Worm (Caenorhabditis elegans) whole organism, L1 larva: ENCODE measurements around the gene C24D10.5.

ENCODE experiments used
- C04F5.9 ChIP-seq: sonication (generic microtip); optimal IDR thresholded peaks from 2 replicates; lab custom pipeline; 2016; ENCODE audit warnings: missing genetic modification characterization, missing compliant biosample characterization
- Y116A8C.19 ChIP-seq: sonication (generic microtip); optimal IDR thresholded peaks from 2 replicates; lab custom pipeline; 2016; ENCODE audit warnings: missing compliant biosample characterization, missing genetic modification characterization, borderline replicate concordance
- alr-1 ChIP-seq: fragments of 200-800 bp; sonication (Bioruptor generic); optimal IDR thresholded peaks from 2 replicates; lab custom pipeline; 2018; ENCODE audit warnings: borderline replicate concordance, mild to moderate bottlenecking, missing genetic modification characterization, missing compliant biosample characterization
- aly-2 ChIP-seq: fragments of 150-350 bp; optimal IDR thresholded peaks from 2 replicates; lab custom pipeline; 2014; ENCODE audit warnings: missing biosample characterization, missing genetic modification characterization
- ama-1 ChIP-seq: fragments of 150-350 bp; optimal IDR thresholded peaks from 2 replicates; lab custom pipeline; 2014
- blmp-1 ChIP-seq: fragments of 150-350 bp; optimal IDR thresholded peaks from 2 replicates; lab custom pipeline; 2014; ENCODE audit warnings: missing biosample characterization, missing genetic modification characterization
- ceh-63 ChIP-seq: fragments of 200-800 bp; sonication (Bioruptor generic); optimal IDR thresholded peaks from 2 replicates; lab custom pipeline; 2018; ENCODE audit warnings: mild to moderate bottlenecking, missing genetic modification characterization, missing compliant biosample characterization
- ceh-8 ChIP-seq: fragments of 200-800 bp; sonication (Bioruptor generic); optimal IDR thresholded peaks from 2 replicates; lab custom pipeline; 2018; ENCODE audit warnings: mild to moderate bottlenecking, missing genetic modification characterization, moderate library complexity, missing compliant biosample characterization
- ceh-82 ChIP-seq, 3 experiments: fragments of 150-350 bp in 1 of 3; sonication (generic microtip) in 2 of 3; optimal IDR thresholded peaks; 2 replicates each; lab custom pipeline; 2014 to 2017; ENCODE audit warnings: missing biosample characterization in 3 of 3, missing genetic modification characterization in 3 of 3
- ceh-88 ChIP-seq: fragments of 200-800 bp; sonication (Bioruptor generic); IDR thresholded peaks from 2 replicates; pipeline ENCODE4 v1.3.6; 2022; ENCODE audit warnings: missing genetic modification characterization, missing compliant biosample characterization
- ceh-90 ChIP-seq: sonication (generic microtip); optimal IDR thresholded peaks from 2 replicates; lab custom pipeline; 2016; ENCODE audit warnings: missing genetic modification characterization, missing compliant biosample characterization
- egl-13 ChIP-seq: sonication (generic microtip); optimal IDR thresholded peaks from 2 replicates; lab custom pipeline; 2016; ENCODE audit warnings: missing genotype, missing genetic modification reagents, missing genetic modification characterization, missing compliant biosample characterization
- egl-27 ChIP-seq, 2 experiments: fragments of 150-350 bp in 1 of 2; sonication (generic microtip); optimal IDR thresholded peaks; 3 replicates each; lab custom pipeline; 2017 to 2018; ENCODE audit warnings: missing biosample characterization in 2 of 2, missing genetic modification characterization in 2 of 2, missing genetic modification reagents in 2 of 2
- elt-2 ChIP-seq: sonication (generic microtip); optimal IDR thresholded peaks from 2 replicates; lab custom pipeline; 2016; ENCODE audit warnings: missing genetic modification characterization, mild to moderate bottlenecking, inconsistent platforms, missing compliant biosample characterization, missing genetic modification reagents
- elt-3 ChIP-seq, 6 experiments: fragments of 150-350 bp in 1 of 6; sonication (generic microtip); optimal IDR thresholded peaks; 2 replicates each; lab custom pipeline; 2017 to 2018; ENCODE audit warnings: missing biosample characterization in 6 of 6, missing genetic modification characterization in 6 of 6, inconsistent platforms in 1 of 6
- fkh-10 ChIP-seq: sonication (generic microtip); optimal IDR thresholded peaks from 2 replicates; lab custom pipeline; 2017; ENCODE audit warnings: missing biosample characterization, missing genetic modification reagents, missing genetic modification characterization
- fkh-4 ChIP-seq: sonication (generic microtip); optimal IDR thresholded peaks from 2 replicates; lab custom pipeline; 2016; ENCODE audit warnings: missing compliant biosample characterization, missing genetic modification characterization, borderline replicate concordance
- fkh-8 ChIP-seq: sonication (generic microtip); optimal IDR thresholded peaks from 2 replicates; lab custom pipeline; 2016; ENCODE audit warnings: mild to moderate bottlenecking, missing genetic modification characterization, missing compliant biosample characterization
- hlh-17 ChIP-seq: fragments of 200-800 bp; sonication (Bioruptor generic); optimal IDR thresholded peaks from 2 replicates; lab custom pipeline; 2018; ENCODE audit warnings: missing genetic modification characterization, mild to moderate bottlenecking, missing compliant biosample characterization, moderate library complexity, borderline replicate concordance
- hpl-2 ChIP-seq: fragments of 150-350 bp; optimal IDR thresholded peaks from 2 replicates; lab custom pipeline; 2014; ENCODE audit warnings: missing biosample characterization, missing genetic modification reagents, missing genetic modification characterization
- irx-1 ChIP-seq: sonication (generic microtip); optimal IDR thresholded peaks from 2 replicates; lab custom pipeline; 2016; ENCODE audit warnings: missing genetic modification characterization, missing compliant biosample characterization
- isw-1 ChIP-seq: fragments of 200-800 bp; sonication (Bioruptor generic); IDR thresholded peaks from 2 replicates; pipeline ENCODE4 v1.3.6; 2022; ENCODE audit warnings: missing genetic modification characterization, missing compliant biosample characterization
- jun-1 ChIP-seq: fragments of 150-350 bp; optimal IDR thresholded peaks from 2 replicates; lab custom pipeline; 2014; ENCODE audit warnings: missing biosample characterization, missing genetic modification reagents, missing genetic modification characterization
- lin-14 ChIP-seq: fragments of 200-800 bp; sonication (Bioruptor generic); optimal IDR thresholded peaks from 2 replicates; lab custom pipeline; 2018; ENCODE audit warnings: mild to moderate bottlenecking, missing genetic modification characterization, moderate library complexity, missing compliant biosample characterization
- lin-15B ChIP-seq: fragments of 150-350 bp; sonication (generic microtip); optimal IDR thresholded peaks from 3 replicates; lab custom pipeline; 2014; ENCODE audit warnings: missing biosample characterization, missing genetic modification characterization
- lin-35 ChIP-seq, 2 experiments: fragments of 150-350 bp; optimal IDR thresholded peaks; 2 replicates each; lab custom pipeline; 2014; ENCODE audit warnings: missing biosample characterization in 2 of 2, missing genetic modification characterization in 2 of 2, missing genetic modification reagents in 2 of 2
- lin-39 ChIP-seq: fragments of 150-350 bp; optimal IDR thresholded peaks from 2 replicates; lab custom pipeline; 2014; ENCODE audit warnings: missing biosample characterization, missing genetic modification reagents, missing genetic modification characterization
- lir-3 ChIP-seq: sonication (generic microtip); optimal IDR thresholded peaks from 2 replicates; lab custom pipeline; 2016; ENCODE audit warnings: mild to moderate bottlenecking, missing genetic modification characterization, moderate library complexity, missing compliant biosample characterization; ENCODE audit not compliant: poor library complexity
- lsy-2 ChIP-seq, 2 experiments: fragments of 150-350 bp; optimal IDR thresholded peaks; 2 replicates each; lab custom pipeline; 2014; ENCODE audit warnings: missing biosample characterization in 2 of 2, missing genetic modification characterization in 2 of 2
- mab-9 ChIP-seq: fragments of 200-800 bp; sonication (Bioruptor generic); IDR thresholded peaks from 2 replicates; pipeline ENCODE4 v1.3.6; 2022; ENCODE audit warnings: missing genetic modification reagents, missing genetic modification characterization, missing compliant biosample characterization
- mef-2 ChIP-seq: fragments of 150-350 bp; optimal IDR thresholded peaks from 2 replicates; lab custom pipeline; 2014; ENCODE audit warnings: missing biosample characterization, missing genetic modification characterization
- nhr-19 ChIP-seq: fragments of 200-800 bp; sonication (Bioruptor generic); conservative IDR thresholded peaks from 2 replicates; pipeline ENCODE4 v1.3.6; 2022; ENCODE audit warnings: missing genetic modification characterization, missing compliant biosample characterization
- nhr-20 ChIP-seq: sonication (generic microtip); optimal IDR thresholded peaks from 2 replicates; lab custom pipeline; 2016; ENCODE audit warnings: mild to moderate bottlenecking, missing genetic modification characterization, missing compliant biosample characterization
- nhr-237 ChIP-seq: fragments of 150-350 bp; optimal IDR thresholded peaks from 2 replicates; lab custom pipeline; 2014; ENCODE audit warnings: missing biosample characterization, missing genetic modification characterization
- nhr-76 ChIP-seq: sonication (generic microtip); optimal IDR thresholded peaks from 2 replicates; lab custom pipeline; 2017; ENCODE audit warnings: missing biosample characterization, missing genetic modification characterization
- nhr-77 ChIP-seq: fragments of 150-350 bp; optimal IDR thresholded peaks from 2 replicates; lab custom pipeline; 2014; ENCODE audit warnings: missing biosample characterization, missing genetic modification characterization
- nhr-85 ChIP-seq: sonication (generic microtip); peaks from one replicate; lab custom pipeline; 2016; ENCODE audit warnings: missing genetic modification characterization, inconsistent platforms, missing compliant biosample characterization
- pax-3 ChIP-seq: fragments of 200-800 bp; sonication (Bioruptor generic); optimal IDR thresholded peaks from 2 replicates; lab custom pipeline; 2018; ENCODE audit warnings: mild to moderate bottlenecking, missing genetic modification characterization, moderate library complexity, missing compliant biosample characterization
- pqm-1 ChIP-seq: sonication (generic microtip); optimal IDR thresholded peaks from 3 replicates; lab custom pipeline; 2017; ENCODE audit warnings: missing biosample characterization, missing genetic modification characterization
- snu-23 ChIP-seq: sonication (generic microtip); optimal IDR thresholded peaks from 2 replicates; lab custom pipeline; 2016; ENCODE audit warnings: missing genetic modification characterization, missing compliant biosample characterization
- sptf-1 ChIP-seq: fragments of 150-350 bp; optimal IDR thresholded peaks from 2 replicates; lab custom pipeline; 2014; ENCODE audit warnings: missing biosample characterization, missing genetic modification characterization
- sup-37 ChIP-seq: fragments of 200-800 bp; sonication (Bioruptor generic); optimal IDR thresholded peaks from 2 replicates; lab custom pipeline; 2018; ENCODE audit warnings: mild to moderate bottlenecking, missing genetic modification characterization, missing compliant biosample characterization
- swsn-7 ChIP-seq: sonication (generic microtip); optimal IDR thresholded peaks from 2 replicates; lab custom pipeline; 2016; ENCODE audit warnings: missing genetic modification characterization, missing compliant biosample characterization
- unc-130 ChIP-seq: fragments of 150-350 bp; optimal IDR thresholded peaks from 2 replicates; lab custom pipeline; 2017; ENCODE audit warnings: missing biosample characterization, missing genetic modification characterization, inconsistent platforms
- unc-86 ChIP-seq: sonication (generic microtip); optimal IDR thresholded peaks from 2 replicates; lab custom pipeline; 2016; ENCODE audit warnings: missing genetic modification characterization, missing compliant biosample characterization
- unc-98 ChIP-seq: fragments of 200-800 bp; sonication (Bioruptor generic); IDR thresholded peaks from 2 replicates; pipeline ENCODE4 v1.3.6; 2022; ENCODE audit warnings: missing genetic modification characterization, missing compliant biosample characterization
- vab-15 ChIP-seq: sonication (generic microtip); optimal IDR thresholded peaks from 2 replicates; lab custom pipeline; 2017; ENCODE audit warnings: missing genotype, mild to moderate bottlenecking, missing genetic modification characterization, missing compliant biosample characterization
- xbp-1 ChIP-seq: sonication (generic microtip); optimal IDR thresholded peaks from 2 replicates; lab custom pipeline; 2016; ENCODE audit warnings: missing genetic modification characterization, missing compliant biosample characterization
- zip-4 ChIP-seq: fragments of 200-800 bp; sonication (Bioruptor generic); optimal IDR thresholded peaks from 2 replicates; lab custom pipeline; 2018; ENCODE audit warnings: mild to moderate bottlenecking, missing genetic modification characterization, moderate library complexity, missing compliant biosample characterization
- ztf-4 ChIP-seq: fragments of 150-350 bp; optimal IDR thresholded peaks from 2 replicates; lab custom pipeline; 2014; ENCODE audit warnings: missing biosample characterization, missing genetic modification characterization

Gene C24D10.5

ce11 chrIV:5188051-5188450 is 38.2 kb downstream of the C24D10.5 start (continued):
- TF ChIP-seq vab-15 (tag; lab: Kevin White, UChicago) = no peak
- TF ChIP-seq fkh-8 (tag; lab: Kevin White, UChicago) = no peak
- TF ChIP-seq lin-35 (GFP tag; optimal IDR thresholded peaks at IDR 0.05; lab: Kevin White, UChicago) = peak; percentile 73 to 79
- TF ChIP-seq pqm-1 (tag; lab: Kevin White, UChicago) = no peak
- no peak for TF ChIP-seq unc-98 (GFP tag; lab: Robert Waterston, UW)
- no peak for TF ChIP-seq mab-9 (GFP tag; lab: Robert Waterston, UW)
- TF ChIP-seq hpl-2 (GFP tag; lab: Kevin White, UChicago) = no peak
- TF ChIP-seq swsn-7 (tag; lab: Kevin White, UChicago) = peak; percentile 29
- peak; percentile 23 for TF ChIP-seq nhr-19 (GFP tag; lab: Robert Waterston, UW)
- TF ChIP-seq pax-3 (tag; lab: Kevin White, UChicago) = no peak
- peak; percentile 73 for TF ChIP-seq lir-3 (tag; lab: Kevin White, UChicago)
- no peak for TF ChIP-seq ceh-88 (GFP tag; lab: Robert Waterston, UW)
- TF ChIP-seq sup-37 = no peak
- no peak for TF ChIP-seq ceh-8 (GFP tag; lab: Kevin White, UChicago)
- no peak for TF ChIP-seq alr-1 (tag; lab: Kevin White, UChicago)
- no peak for TF ChIP-seq jun-1 (tag; lab: Kevin White, UChicago)
- TF ChIP-seq elt-3 (tag; optimal IDR thresholded peaks at IDR 0.05; lab: Kevin White, UChicago) = no peak
- TF ChIP-seq lin-39 (tag; lab: Kevin White, UChicago) = peak; percentile 23
- TF ChIP-seq ama-1 = no peak
- no peak for TF ChIP-seq snu-23
- no peak for TF ChIP-seq egl-27 (tag; optimal IDR thresholded peaks at IDR 0.05; lab: Kevin White, UChicago)
- TF ChIP-seq hlh-17 (GFP tag; lab: Kevin White, UChicago) = no peak
- peak; percentile 76 for TF ChIP-seq ceh-90 (tag; lab: Kevin White, UChicago)
- no peak for TF ChIP-seq ceh-82 (tag; optimal IDR thresholded peaks at IDR 0.05; lab: Kevin White, UChicago)
- no peak for TF ChIP-seq lin-14 (GFP tag; lab: Kevin White, UChicago)
- peak; percentile 8 for TF ChIP-seq nhr-20 (tag; lab: Kevin White, UChicago)
- peak; percentile 62 for TF ChIP-seq irx-1 (tag; lab: Kevin White, UChicago)
- no peak for TF ChIP-seq nhr-237 (tag; lab: Kevin White, UChicago)
- TF ChIP-seq zip-4 (GFP tag; lab: Kevin White, UChicago) = no peak
- TF ChIP-seq elt-2 (tag; lab: Kevin White, UChicago) = no peak
- TF ChIP-seq mef-2 (tag; lab: Kevin White, UChicago) = no peak
- no peak for TF ChIP-seq nhr-76 (tag; lab: Kevin White, UChicago)
- TF ChIP-seq unc-86 (tag; lab: Kevin White, UChicago) = no peak
- no peak for TF ChIP-seq sptf-1 (tag; lab: Kevin White, UChicago)
- no peak for TF ChIP-seq unc-130 (tag; lab: Kevin White, UChicago)
- no peak for TF ChIP-seq ceh-63 (GFP tag; lab: Kevin White, UChicago)
- TF ChIP-seq fkh-10 = no peak
- no peak for TF ChIP-seq lin-15B (tag; lab: Kevin White, UChicago)
- TF ChIP-seq ztf-4 (tag; lab: Kevin White, UChicago) = no peak

DNA sequence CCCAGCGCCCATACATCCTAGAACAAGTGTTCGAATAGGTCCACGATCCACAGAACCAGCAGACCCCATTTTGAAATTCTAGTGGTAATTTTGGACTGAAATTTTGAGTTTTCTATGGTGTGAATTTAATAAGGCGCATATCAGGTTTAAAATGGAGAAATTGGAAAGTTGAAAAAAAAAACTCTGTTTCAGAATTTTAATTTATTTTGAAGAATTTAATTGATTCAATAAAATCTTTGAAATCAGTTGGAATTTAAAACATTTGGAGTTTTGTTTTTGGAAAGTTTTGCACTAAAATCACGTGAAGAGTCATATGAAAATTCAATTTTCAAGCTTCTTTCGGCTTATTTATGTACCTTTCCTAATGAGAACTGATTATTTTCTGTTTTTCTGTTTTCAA is 45.6 kb downstream of the C24D10.5 start, which contains the start of gene gpa-18:
Gene gpa-18 (minus strand): TSS at position 101 of the 400 bp plus-strand sequence.
- TF ChIP-seq aly-2 (tag; lab: Kevin White, UChicago) (no peak), snu-23 (no peak), ama-1 (no peak), nhr-77 (tag; lab: Kevin White, UChicago) (no peak), egl-13 (no peak), xbp-1 (no peak), blmp-1 (no peak), Y116A8C.19 (tag; lab: Kevin White, UChicago) (no peak), lin-35 (GFP tag; optimal IDR thresholded peaks at IDR 0.05; lab: Kevin White, UChicago) (no peak), unc-86 (tag; lab: Kevin White, UChicago) (no peak), swsn-7 (tag; lab: Kevin White, UChicago) (no peak), isw-1 (GFP tag; lab: Robert Waterston, UW) (no peak), lsy-2 (tag; optimal IDR thresholded peaks at IDR 0.05; lab: Kevin White, UChicago) (no peak), ceh-88 (GFP tag; lab: Robert Waterston, UW) (no peak), nhr-85 (tag; lab: Kevin White, UChicago) (no peak), C04F5.9 (no peak), fkh-4 (tag; lab: Kevin White, UChicago) (no peak)
